Fruit fly (Drosophila melanogaster) whole organism, embryonic: ENCODE measurements around the gene pnr.

Experiments used
- Asciz ChIP-seq: fragments of 200-800 bp; sonication (Bioruptor generic); optimal IDR thresholded peaks from 2 replicates; lab custom pipeline; 2017; ENCODE audit warnings: missing biosample characterization, mild to moderate bottlenecking, missing genetic modification characterization, missing genetic modification reagents
- Awh ChIP-seq: fragments of 200-800 bp; sonication (Bioruptor generic); IDR thresholded peaks from 2 replicates; pipeline ENCODE4, ENCODE4 v1.3.6; 2022; ENCODE audit warnings: missing biosample characterization, missing genetic modification characterization
- CG10209 ChIP-seq: fragments of 200-800 bp; sonication (Bioruptor generic); optimal IDR thresholded peaks from 3 replicates; lab custom pipeline; 2017; ENCODE audit warnings: missing biosample characterization, mild to moderate bottlenecking, missing genetic modification characterization, missing genetic modification reagents
- CG10462 ChIP-seq: fragments of 200-800 bp; sonication (Bioruptor generic); optimal IDR thresholded peaks from 2 replicates; lab custom pipeline; 2016; ENCODE audit warnings: missing biosample characterization, missing genetic modification characterization
- CG11504 ChIP-seq: fragments of 200-800 bp; sonication (Bioruptor generic); optimal IDR thresholded peaks from 3 replicates; lab custom pipeline; 2019; ENCODE audit warnings: missing biosample characterization, mild to moderate bottlenecking, missing genetic modification characterization, moderate library complexity
- CG13296 ChIP-seq: fragments of 200-800 bp; sonication (Bioruptor generic); optimal IDR thresholded peaks from 3 replicates; lab custom pipeline; 2018; ENCODE audit warnings: missing biosample characterization, mild to moderate bottlenecking, missing genetic modification characterization
- CG13624 ChIP-seq: fragments of 200-800 bp; sonication (Bioruptor generic); optimal IDR thresholded peaks from 2 replicates; lab custom pipeline; 2016; ENCODE audit warnings: missing biosample characterization, missing genetic modification characterization
- CG14710 ChIP-seq: fragments of 200-800 bp; sonication (Bioruptor generic); optimal IDR thresholded peaks from 3 replicates; lab custom pipeline; 2019; ENCODE audit warnings: missing biosample characterization, mild to moderate bottlenecking, missing genetic modification characterization, moderate library complexity
- CG15514 ChIP-seq: fragments of 200-800 bp; sonication (Bioruptor generic); optimal IDR thresholded peaks from 3 replicates; lab custom pipeline; 2017; ENCODE audit warnings: missing biosample characterization, missing genetic modification characterization, mild to moderate bottlenecking, moderate library complexity, missing genetic modification reagents
- CG15601 ChIP-seq: fragments of 200-800 bp; sonication (Bioruptor generic); optimal IDR thresholded peaks from 3 replicates; lab custom pipeline; 2019; ENCODE audit warnings: missing biosample characterization, mild to moderate bottlenecking, missing genetic modification characterization, moderate library complexity
- CG17568 ChIP-seq: fragments of 200-800 bp; sonication (Bioruptor generic); optimal IDR thresholded peaks from 2 replicates; lab custom pipeline; 2018; ENCODE audit warnings: missing biosample characterization, mild to moderate bottlenecking, missing genetic modification characterization, moderate library complexity
- CG2712 ChIP-seq: fragments of 200-800 bp; optimal IDR thresholded peaks from 3 replicates; lab custom pipeline; 2019; ENCODE audit warnings: missing biosample characterization, mild to moderate bottlenecking, missing genetic modification characterization, moderate library complexity
- CG3726 ChIP-seq: fragments of 200-800 bp; sonication (Bioruptor generic); IDR thresholded peaks from 3 replicates; pipeline ENCODE4, ENCODE4 v1.3.6; 2022; ENCODE audit warnings: missing biosample characterization, missing genetic modification characterization
- CG4328 ChIP-seq: fragments of 200-800 bp; sonication (Bioruptor generic); optimal IDR thresholded peaks from 3 replicates; lab custom pipeline; 2017; ENCODE audit warnings: missing biosample characterization, missing genetic modification reagents, missing genetic modification characterization
- CG4707 ChIP-seq: fragments of 200-800 bp; sonication (Bioruptor generic); optimal IDR thresholded peaks from 2 replicates; lab custom pipeline; 2018; ENCODE audit warnings: missing biosample characterization, mild to moderate bottlenecking, missing genetic modification characterization, moderate library complexity
- CG5180 ChIP-seq: fragments of 200-800 bp; sonication (Bioruptor generic); optimal IDR thresholded peaks from 3 replicates; lab custom pipeline; 2017; ENCODE audit warnings: missing biosample characterization, missing genetic modification characterization, mild to moderate bottlenecking, moderate library complexity, missing genetic modification reagents
- CG6689 ChIP-seq: fragments of 200-800 bp; sonication (Bioruptor generic); IDR thresholded peaks from 2 replicates; pipeline ENCODE4 v1.3.6; 2022; ENCODE audit warnings: missing biosample characterization, missing genetic modification characterization
- CG6765 ChIP-seq: fragments of 200-800 bp; sonication (Bioruptor generic); optimal IDR thresholded peaks from 3 replicates; lab custom pipeline; 2017; ENCODE audit warnings: missing biosample characterization, mild to moderate bottlenecking, missing genetic modification characterization
- CG8281 ChIP-seq: fragments of 200-800 bp; sonication (Bioruptor generic); optimal IDR thresholded peaks from 2 replicates; lab custom pipeline; 2018; ENCODE audit warnings: missing biosample characterization, mild to moderate bottlenecking, missing genetic modification characterization, moderate library complexity
- CG8290 ChIP-seq, 3 experiments: fragments of 200-800 bp; sonication (Bioruptor generic); optimal IDR thresholded peaks; 2 replicates each; lab custom pipeline; 2016 to 2019; ENCODE audit warnings: missing biosample characterization in 3 of 3, missing genetic modification characterization in 3 of 3, mild to moderate bottlenecking in 2 of 3, moderate library complexity in 1 of 3
- CG8388 ChIP-seq: fragments of 200-800 bp; sonication (Bioruptor generic); optimal IDR thresholded peaks from 2 replicates; lab custom pipeline; 2019; ENCODE audit warnings: missing biosample characterization, mild to moderate bottlenecking, missing genetic modification characterization, moderate library complexity
- CrebB ChIP-seq: fragments of 200-800 bp; sonication (Bioruptor generic); optimal IDR thresholded peaks from 3 replicates; lab custom pipeline; 2018; ENCODE audit warnings: missing biosample characterization, mild to moderate bottlenecking, missing genetic modification characterization
- Eip74EF ChIP-seq, 2 experiments: fragments of 200-800 bp in 1 of 2; fragments of >200 bp in 1 of 2; sonication (Bioruptor generic) in 1 of 2; optimal IDR thresholded peaks; 2 replicates each; lab custom pipeline; 2017 to 2019; ENCODE audit warnings: missing biosample characterization in 2 of 2, missing genetic modification characterization in 2 of 2, mild to moderate bottlenecking in 1 of 2, moderate library complexity in 1 of 2
- Hey ChIP-seq: fragments of 200-800 bp; sonication (Bioruptor generic); optimal IDR thresholded peaks from 3 replicates; lab custom pipeline; 2018; ENCODE audit warnings: missing biosample characterization, mild to moderate bottlenecking, missing genetic modification characterization
- Lhr ChIP-seq: fragments of 200-800 bp; sonication (Bioruptor generic); optimal IDR thresholded peaks from 3 replicates; lab custom pipeline; 2017; ENCODE audit warnings: mild to moderate bottlenecking, missing biosample characterization, missing genetic modification reagents, missing genetic modification characterization
- MTF-1 ChIP-seq: fragments of 200-800 bp; sonication (Bioruptor generic); optimal IDR thresholded peaks from 2 replicates; lab custom pipeline; 2018; ENCODE audit warnings: missing biosample characterization, mild to moderate bottlenecking, missing genetic modification characterization, borderline replicate concordance
- Meics ChIP-seq: fragments of 200-800 bp; sonication (Bioruptor generic); optimal IDR thresholded peaks from 2 replicates; lab custom pipeline; 2017; ENCODE audit warnings: missing biosample characterization, mild to moderate bottlenecking, missing genetic modification characterization
- Sry-β ChIP-seq: fragments of 200-800 bp; sonication (Bioruptor generic); optimal IDR thresholded peaks from 2 replicates; lab custom pipeline; 2018; ENCODE audit warnings: missing biosample characterization, mild to moderate bottlenecking, missing genetic modification characterization, moderate library complexity
- Trl ChIP-seq, 3 experiments: fragments of >200 bp in 2 of 3; fragments of 200-800 bp in 1 of 3; sonication (Bioruptor generic) in 1 of 3; optimal IDR thresholded peaks; 2 replicates in 1 of 3; 3 replicates in 2 of 3; lab custom pipeline; 2016 to 2017; ENCODE audit warnings: missing biosample characterization in 1 of 3, missing genetic modification characterization in 1 of 3
- dmrt11E ChIP-seq: fragments of 200-800 bp; sonication (Bioruptor generic); optimal IDR thresholded peaks from 3 replicates; lab custom pipeline; 2018; ENCODE audit warnings: missing biosample characterization, mild to moderate bottlenecking, missing genetic modification characterization, moderate library complexity
- fd3F ChIP-seq: fragments of 200-800 bp; sonication (Bioruptor generic); optimal IDR thresholded peaks from 2 replicates; lab custom pipeline; 2018; ENCODE audit warnings: missing biosample characterization, mild to moderate bottlenecking, missing genetic modification characterization, moderate library complexity
- gcm ChIP-seq: fragments of 200-800 bp; sonication (Bioruptor generic); optimal IDR thresholded peaks from 2 replicates; lab custom pipeline; 2019; ENCODE audit warnings: missing biosample characterization, mild to moderate bottlenecking, missing genetic modification characterization, moderate library complexity
- grau ChIP-seq: fragments of 200-800 bp; optimal IDR thresholded peaks from 3 replicates; lab custom pipeline; 2019; ENCODE audit warnings: missing biosample characterization, mild to moderate bottlenecking, missing genetic modification characterization, moderate library complexity
- gsb-n ChIP-seq: fragments of 200-800 bp; sonication (Bioruptor generic); optimal IDR thresholded peaks from 3 replicates; lab custom pipeline; 2018; ENCODE audit warnings: missing biosample characterization, mild to moderate bottlenecking, missing genetic modification characterization
- gt ChIP-seq: fragments of 200-800 bp; sonication (Bioruptor generic); IDR thresholded peaks from 2 replicates; pipeline ENCODE4 v1.3.6; 2022; ENCODE audit warnings: missing biosample characterization, missing genetic modification characterization
- insv ChIP-seq, 2 experiments: fragments of 200-800 bp; sonication (Bioruptor generic); optimal IDR thresholded peaks; 3 replicates each; lab custom pipeline; 2016 to 2018; ENCODE audit warnings: missing biosample characterization in 2 of 2, missing genetic modification characterization in 2 of 2
- kni ChIP-seq: fragments of 200-800 bp; sonication (Bioruptor generic); optimal IDR thresholded peaks from 3 replicates; lab custom pipeline; 2017; ENCODE audit warnings: mild to moderate bottlenecking, missing biosample characterization, missing genetic modification reagents, missing genetic modification characterization
- maf-S ChIP-seq: fragments of 200-800 bp; sonication (Bioruptor generic); optimal IDR thresholded peaks from 2 replicates; lab custom pipeline; 2016; ENCODE audit warnings: missing biosample characterization, missing genetic modification characterization
- nau ChIP-seq: fragments of 200-800 bp; sonication (Bioruptor generic); optimal IDR thresholded peaks from 3 replicates; lab custom pipeline; 2017; ENCODE audit warnings: missing biosample characterization, mild to moderate bottlenecking, missing genetic modification characterization, missing genetic modification reagents
- nerfin-1 ChIP-seq: fragments of 200-800 bp; sonication (Bioruptor generic); optimal IDR thresholded peaks from 3 replicates; lab custom pipeline; 2019; ENCODE audit warnings: missing biosample characterization, mild to moderate bottlenecking, missing genetic modification characterization, moderate library complexity
- odd ChIP-seq: fragments of 200-800 bp; sonication (Bioruptor generic); optimal IDR thresholded peaks from 2 replicates; lab custom pipeline; 2017; ENCODE audit warnings: missing biosample characterization, mild to moderate bottlenecking, missing genetic modification characterization
- pb ChIP-seq: fragments of 200-800 bp; sonication (Bioruptor generic); optimal IDR thresholded peaks from 3 replicates; lab custom pipeline; 2016; ENCODE audit warnings: missing biosample characterization, missing genetic modification characterization
- pfk ChIP-seq: fragments of 200-800 bp; sonication (Bioruptor generic); optimal IDR thresholded peaks from 2 replicates; lab custom pipeline; 2018; ENCODE audit warnings: missing biosample characterization, mild to moderate bottlenecking, missing genetic modification characterization, moderate library complexity
- scrt ChIP-seq: fragments of 200-800 bp; sonication (Bioruptor generic); optimal IDR thresholded peaks from 2 replicates; lab custom pipeline; 2018; ENCODE audit warnings: missing biosample characterization, mild to moderate bottlenecking, missing genetic modification characterization, moderate library complexity
- sqz ChIP-seq: fragments of 200-800 bp; sonication (Bioruptor generic); optimal IDR thresholded peaks from 3 replicates; lab custom pipeline; 2018; ENCODE audit warnings: missing biosample characterization, mild to moderate bottlenecking, missing genetic modification characterization
- wek ChIP-seq: fragments of 200-800 bp; sonication (Bioruptor generic); optimal IDR thresholded peaks from 3 replicates; lab custom pipeline; 2018; ENCODE audit warnings: missing biosample characterization, mild to moderate bottlenecking, missing genetic modification characterization, moderate library complexity
- zfh1 ChIP-seq: fragments of 200-800 bp; sonication (Bioruptor generic); IDR thresholded peaks from 3 replicates; pipeline ENCODE4 v1.3.6; 2022; ENCODE audit warnings: missing biosample characterization, missing genetic modification characterization

pnr gene

DNA sequence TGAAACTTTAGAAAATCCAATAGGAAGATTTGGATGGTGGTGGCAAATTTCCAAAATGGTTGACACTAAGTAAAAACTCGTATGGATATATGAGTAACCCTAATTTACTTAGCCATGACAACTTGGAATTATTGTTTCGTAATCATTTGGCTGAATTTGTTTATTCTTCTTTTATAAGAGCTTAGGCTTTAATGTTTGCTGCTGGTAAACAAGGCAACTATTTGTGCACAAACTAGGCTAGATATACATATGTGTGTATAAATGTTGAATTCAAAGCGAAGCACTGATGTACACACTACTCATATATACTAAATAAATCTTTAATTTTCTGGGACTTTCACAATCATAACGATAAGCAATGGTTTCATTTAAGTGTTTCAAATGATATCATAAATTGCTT, 19.9 kb upstream of the pnr start (continued):
- TF ChIP-seq CG11504 (tag; lab: Kevin White, UChicago) (peak; percentile 44), maf-S (peak; percentile 14), CG15514 (GFP tag; lab: Kevin White, UChicago) (peak; percentile 18), Trl (optimal IDR thresholded peaks at IDR 0.05; lab: Kevin White, UChicago) (no peak), Trl (GFP tag; optimal IDR thresholded peaks at IDR 0.05; lab: Kevin White, UChicago) (peak; percentile 20), grau (peak; percentile 22), wek (GFP tag; lab: Kevin White, UChicago) (peak; percentile 82), kni (GFP tag; lab: Kevin White, UChicago) (peak; percentile 36), Hey (peak; percentile 1), CG8281 (peak; percentile 43), MTF-1 (peak; percentile 75), CG15601 (tag; lab: Kevin White, UChicago) (peak; percentile 75), CG4707 (GFP tag; lab: Kevin White, UChicago) (peak; percentile 47), insv (GFP tag; optimal IDR thresholded peaks at IDR 0.05; lab: Kevin White, UChicago) (peak in 1 of 2 experiments; percentile 10), Asciz (GFP tag; lab: Kevin White, UChicago) (peak; percentile 81), zfh1 (no peak), Awh (peak; percentile 63; the same call in 1 of the 2 replicates), odd (GFP tag; lab: Kevin White, UChicago) (peak; percentile 58), CG13296 (GFP tag; lab: Kevin White, UChicago) (peak; percentile 69), nerfin-1 (tag; lab: Kevin White, UChicago) (peak; percentile 70), Meics (GFP tag; lab: Kevin White, UChicago) (peak; percentile 40), nau (GFP tag; lab: Kevin White, UChicago) (peak; percentile 26), CG6689 (GFP tag; lab: Robert Waterston, UW) (no peak), gcm (peak; percentile 33), pb (GFP tag; lab: Kevin White, UChicago) (no peak), CG8290 (GFP tag; optimal IDR thresholded peaks at IDR 0.05; lab: Kevin White, UChicago) (no peak), CG8290 (tag; optimal IDR thresholded peaks at IDR 0.05; lab: Kevin White, UChicago) (peak in 1 of 2 experiments; percentile 62), scrt (GFP tag; lab: Kevin White, UChicago) (peak; percentile 15), Sry-β (GFP tag; lab: Kevin White, UChicago) (peak; percentile 40), CG10209 (GFP tag; lab: Kevin White, UChicago) (peak; percentile 23), gt (GFP tag; lab: Robert Waterston, UW) (no peak), sqz (GFP tag; lab: Kevin White, UChicago) (peak; percentile 53), CrebB (tag; lab: Kevin White, UChicago) (peak; percentile 64), CG17568 (GFP tag; lab: Kevin White, UChicago) (peak; percentile 78), CG8388 (GFP tag; lab: Kevin White, UChicago) (peak; percentile 1), CG14710 (peak; percentile 41), Lhr (GFP tag; lab: Kevin White, UChicago) (no peak), CG5180 (GFP tag; lab: Kevin White, UChicago) (peak; percentile 41), CG2712 (peak; percentile 7), CG13624 (GFP tag; lab: Kevin White, UChicago) (no peak), pfk (GFP tag; lab: Kevin White, UChicago) (peak; percentile 22), CG4328 (GFP tag; lab: Kevin White, UChicago) (peak; percentile 62), CG6765 (GFP tag; lab: Kevin White, UChicago) (peak; percentile 36), dmrt11E (tag; lab: Kevin White, UChicago) (peak; percentile 37), CG3726 (no peak), fd3F (GFP tag; lab: Kevin White, UChicago) (peak; percentile 47), CG10462 (GFP tag; lab: Kevin White, UChicago) (peak; percentile 7), Eip74EF (GFP tag; optimal IDR thresholded peaks at IDR 0.05; lab: Kevin White, UChicago) (peak in 1 of 2 experiments; percentile 54), gsb-n (peak; percentile 48)
